Worm (Caenorhabditis elegans): Measurements from ENCODE around the gene D2062.13.

DNA sequence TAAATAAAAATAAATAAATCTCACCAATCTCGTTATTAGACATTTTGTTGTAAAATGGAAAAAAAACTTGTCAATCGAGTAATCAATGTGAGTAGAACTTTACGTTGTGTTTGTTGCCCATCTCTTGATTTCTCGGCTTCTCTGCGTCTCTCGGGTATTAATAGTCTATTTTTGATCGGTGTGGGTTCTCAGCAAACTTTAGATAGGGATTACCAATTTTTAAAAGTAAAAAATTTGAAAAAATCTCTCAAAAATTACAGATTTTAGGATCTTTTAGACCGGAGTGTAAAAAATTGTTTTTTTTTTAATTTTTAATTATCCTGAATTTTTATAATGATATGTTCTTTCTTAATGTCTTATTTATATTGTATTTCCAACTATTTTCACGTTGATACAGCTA, 25.0 kb downstream of the D2062.13 start, which contains the start of gene F22E5.21:
- TF ChIP-seq med-1 (GFP tag; optimal IDR thresholded peaks at IDR 0.05; ENCODE audit: insufficient read depth) (no peak), cog-1 (tag; optimal IDR thresholded peaks at IDR 0.05) (no peak), klf-2 (GFP tag; conservative IDR thresholded peaks at IDR 0.05) (no peak), T22C8.4 (GFP tag; IDR thresholded peaks at IDR 0.05) (no peak), ztf-23 (GFP tag; IDR thresholded peaks at IDR 0.05) (no peak), ztf-29 (GFP tag; IDR thresholded peaks at IDR 0.05) (no peak)

Measured in whole organism, midembryonic.